Fruit fly (Drosophila melanogaster) Kc167 (cell line): Measurements from ENCODE around the gene CG15922.

Experiments
- Myc ChIP-seq: fragments of >200 bp; optimal IDR thresholded peaks from 2 replicates; lab custom pipeline; 2017; ENCODE audit warnings: missing external identifiers
- Sin3A ChIP-seq: fragments of >200 bp; optimal IDR thresholded peaks from 2 replicates; lab custom pipeline; 2018; ENCODE audit warnings: missing external identifiers
- h ChIP-seq: fragments of >200 bp; optimal IDR thresholded peaks from 3 replicates; lab custom pipeline; 2018; ENCODE audit warnings: missing external identifiers
- insv ChIP-seq: fragments of >200 bp; optimal IDR thresholded peaks from 3 replicates; lab custom pipeline; 2018; ENCODE audit warnings: missing external identifiers
- psq ChIP-seq: fragments of >200 bp; optimal IDR thresholded peaks from 2 replicates; lab custom pipeline; 2017; ENCODE audit warnings: missing external identifiers
- ttk ChIP-seq: sonication (Bioruptor generic); optimal IDR thresholded peaks from 2 replicates; lab custom pipeline; 2017; ENCODE audit warnings: missing external identifiers

- TF ChIP-seq psq (lab: Kevin White, UChicago) (no peak), h (lab: Kevin White, UChicago) (no peak), ttk (lab: Kevin White, UChicago) (no peak), insv (lab: Kevin White, UChicago) (no peak), Sin3A (lab: Kevin White, UChicago) (no peak), Myc (lab: Kevin White, UChicago) (no peak)
Measured at dm6 chr3R:20594194-20595144, 34.4 kb upstream of the CG15922 start.
